Fruit fly (Drosophila melanogaster): Measurements from ENCODE around the gene CG6179.
A peak's percentile ranks its signal among the peaks of the same experiment; 100 is the strongest.

Gene CG6179

DNA sequence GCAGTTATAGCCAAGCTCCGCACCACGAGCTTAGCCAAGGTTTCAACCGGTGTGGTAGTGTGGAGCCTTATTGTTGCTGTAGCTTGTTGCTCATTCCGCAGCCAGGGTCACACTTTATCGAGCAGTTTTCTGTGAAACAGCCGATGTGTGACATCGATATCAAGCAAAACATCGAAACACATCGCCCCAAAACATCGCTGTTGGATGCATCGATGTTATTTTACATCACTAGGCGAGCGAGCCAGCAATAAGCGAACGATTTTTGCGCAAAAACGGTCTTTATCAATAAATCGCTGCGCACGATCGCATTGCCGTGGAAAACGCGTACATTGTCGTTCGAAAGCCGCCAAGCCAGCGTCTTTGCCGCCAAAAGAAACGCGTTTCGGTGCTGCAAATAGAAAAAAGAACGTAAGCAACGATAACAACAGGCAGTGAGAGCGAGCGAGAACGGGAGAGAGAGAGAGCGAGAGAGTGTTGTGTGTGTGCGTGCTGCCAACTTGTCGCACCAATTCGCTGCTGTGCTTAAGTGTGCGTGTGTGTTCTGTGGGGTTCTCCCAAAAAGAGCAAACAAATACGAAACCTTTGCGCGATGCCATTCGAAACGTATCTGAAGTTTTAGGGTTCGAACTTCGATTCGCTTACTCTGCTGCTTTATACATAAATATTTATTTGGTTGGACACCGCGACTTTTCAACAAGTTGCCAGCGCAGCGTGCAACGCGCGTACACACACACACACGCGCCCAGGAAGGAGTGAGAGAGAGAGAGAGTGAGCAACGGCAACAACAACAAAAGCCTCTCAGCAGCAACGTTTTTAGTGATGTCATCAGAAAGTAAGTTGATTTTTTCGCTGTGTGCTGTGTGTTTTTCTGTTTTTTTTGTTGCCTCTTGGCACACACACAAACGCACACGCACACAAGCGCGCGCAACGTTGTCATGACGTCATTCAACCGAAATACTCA lies 8.8 kb upstream of the CG6179 start (continued):
- TF ChIP-seq CG3407 (GFP tag; optimal IDR thresholded peaks at IDR 0.05) (no peak), Bdp1 (GFP tag; optimal IDR thresholded peaks at IDR 0.05) (peak; percentile 47), NfI (GFP tag; optimal IDR thresholded peaks at IDR 0.05) (peak; percentile 22), ac (GFP tag; optimal IDR thresholded peaks at IDR 0.05) (no peak), en (GFP tag; optimal IDR thresholded peaks at IDR 0.05) (no peak), chinmo (GFP tag; IDR thresholded peaks at IDR 0.05; ENCODE audit: partially characterized antibody) (peak; percentile 99), CrebB (tag; optimal IDR thresholded peaks at IDR 0.05) (peak; percentile 85), fd3F (GFP tag; optimal IDR thresholded peaks at IDR 0.05) (no peak), pum (GFP tag; optimal IDR thresholded peaks at IDR 0.05) (no peak), org-1 (GFP tag; optimal IDR thresholded peaks at IDR 0.05) (no peak), CG32767 (GFP tag; IDR thresholded peaks at IDR 0.05) (no peak; the same call in 1 of the 2 replicates), CG4282 (GFP tag; optimal IDR thresholded peaks at IDR 0.05) (peak; percentile 9), CG16863 (GFP tag; optimal IDR thresholded peaks at IDR 0.05) (no peak), CG11093 (GFP tag; IDR thresholded peaks at IDR 0.05) (no peak), B-H1 (GFP tag; IDR thresholded peaks at IDR 0.05) (no peak), schlank (tag; optimal IDR thresholded peaks at IDR 0.05) (no peak), CG10959 (GFP tag; IDR thresholded peaks at IDR 0.05) (no peak), Mes4 (GFP tag; optimal IDR thresholded peaks at IDR 0.05) (no peak), CG15269 (tag; optimal IDR thresholded peaks at IDR 0.05) (no peak), az2 (GFP tag; optimal IDR thresholded peaks at IDR 0.05) (no peak), CG33213 (GFP tag; optimal IDR thresholded peaks at IDR 0.05) (peak; percentile 71), D (optimal IDR thresholded peaks at IDR 0.05) (no peak), D (GFP tag; optimal IDR thresholded peaks at IDR 0.05) (no peak), so (GFP tag; IDR thresholded peaks at IDR 0.05) (peak; percentile 21; the same call in 1 of the 3 replicates), hkb (optimal IDR thresholded peaks at IDR 0.05) (peak; percentile 68), hkb (GFP tag; IDR thresholded peaks at IDR 0.05) (no peak; the same call in 1 of the 2 replicates), CG31441 (GFP tag; IDR thresholded peaks at IDR 0.05) (peak; percentile 60), btn (GFP tag; optimal IDR thresholded peaks at IDR 0.05) (no peak), CG18262 (tag; optimal IDR thresholded peaks at IDR 0.05) (no peak), ato (GFP tag; IDR thresholded peaks at IDR 0.05; ENCODE audit: partially characterized antibody) (peak; percentile 96), gt (GFP tag; IDR thresholded peaks at IDR 0.05) (no peak), CG12769 (tag; optimal IDR thresholded peaks at IDR 0.05) (peak; percentile 53), Sox102F (GFP tag; optimal IDR thresholded peaks at IDR 0.05) (no peak), CG7271 (tag; optimal IDR thresholded peaks at IDR 0.05) (no peak), CG15601 (tag; optimal IDR thresholded peaks at IDR 0.05) (peak; percentile 25), vvl (GFP tag; IDR thresholded peaks at IDR 0.05) (no peak), CG33557 (GFP tag; optimal IDR thresholded peaks at IDR 0.05) (no peak), CG7357 (GFP tag; IDR thresholded peaks at IDR 0.05) (no peak), onecut (GFP tag; IDR thresholded peaks at IDR 0.05) (peak; percentile 28), CG32532 (GFP tag; IDR thresholded peaks at IDR 0.05) (peak; percentile 30), CG7928 (GFP tag; optimal IDR thresholded peaks at IDR 0.05) (peak; percentile 65), sens-2 (GFP tag; IDR thresholded peaks at IDR 0.05) (no peak), pan (optimal IDR thresholded peaks at IDR 0.05) (no peak), pan (GFP tag; optimal IDR thresholded peaks at IDR 0.05 in 1 of 2, IDR thresholded peaks at IDR 0.05 in 1 of 2) (no peak), MESR4 (GFP tag; optimal IDR thresholded peaks at IDR 0.05) (peak; percentile 80), CG1024 (GFP tag; IDR thresholded peaks at IDR 0.05) (no peak), CG14441 (GFP tag; IDR thresholded peaks at IDR 0.05) (0 out of 2 replicates have a peak, but pooled peaks have one; percentile 10), cad (GFP tag; optimal IDR thresholded peaks at IDR 0.05) (no peak), CG13287 (GFP tag; IDR thresholded peaks at IDR 0.05; ENCODE audit: partially characterized antibody) (peak; percentile 99), CG10565 (GFP tag; optimal IDR thresholded peaks at IDR 0.05) (no peak)
